Worm (Caenorhabditis elegans) whole organism, L1 larva: Measurements from ENCODE around the gene pycr-4.
A peak's percentile ranks its signal among the peaks of the same experiment; 100 is the strongest.

ENCODE experiments used
- C16A3.4 ChIP-seq: fragments of 150-350 bp; optimal IDR thresholded peaks from 2 replicates; lab custom pipeline; 2014; ENCODE audit warnings: missing biosample characterization, missing genetic modification characterization
- Y116A8C.19 ChIP-seq: sonication (generic microtip); optimal IDR thresholded peaks from 2 replicates; lab custom pipeline; 2016; ENCODE audit warnings: missing compliant biosample characterization, missing genetic modification characterization, borderline replicate concordance
- aha-1 ChIP-seq: fragments of 150-350 bp; optimal IDR thresholded peaks from 2 replicates; lab custom pipeline; 2014; ENCODE audit warnings: missing biosample characterization, missing genetic modification characterization
- alr-1 ChIP-seq: fragments of 200-800 bp; sonication (Bioruptor generic); optimal IDR thresholded peaks from 2 replicates; lab custom pipeline; 2018; ENCODE audit warnings: borderline replicate concordance, mild to moderate bottlenecking, missing genetic modification characterization, missing compliant biosample characterization
- aly-2 ChIP-seq: fragments of 150-350 bp; optimal IDR thresholded peaks from 2 replicates; lab custom pipeline; 2014; ENCODE audit warnings: missing biosample characterization, missing genetic modification characterization
- ama-1 ChIP-seq: fragments of 150-350 bp; optimal IDR thresholded peaks from 2 replicates; lab custom pipeline; 2014
- blmp-1 ChIP-seq: fragments of 150-350 bp; optimal IDR thresholded peaks from 2 replicates; lab custom pipeline; 2014; ENCODE audit warnings: missing biosample characterization, missing genetic modification characterization
- ceh-82 ChIP-seq, 3 experiments: fragments of 150-350 bp in 1 of 3; sonication (generic microtip) in 2 of 3; optimal IDR thresholded peaks; 2 replicates each; lab custom pipeline; 2014 to 2017; ENCODE audit warnings: missing biosample characterization in 3 of 3, missing genetic modification characterization in 3 of 3
- ceh-88 ChIP-seq: fragments of 200-800 bp; sonication (Bioruptor generic); IDR thresholded peaks from 2 replicates; pipeline ENCODE4 v1.3.6; 2022; ENCODE audit warnings: missing genetic modification characterization, missing compliant biosample characterization
- ceh-90 ChIP-seq: sonication (generic microtip); optimal IDR thresholded peaks from 2 replicates; lab custom pipeline; 2016; ENCODE audit warnings: missing genetic modification characterization, missing compliant biosample characterization
- ces-1 ChIP-seq: fragments of 150-350 bp; optimal IDR thresholded peaks from 2 replicates; lab custom pipeline; 2014; ENCODE audit warnings: missing biosample characterization, missing genetic modification reagents, missing genetic modification characterization
- dpl-1 ChIP-seq, 3 experiments: fragments of 150-350 bp in 2 of 3; sonication (generic microtip) in 1 of 3; optimal IDR thresholded peaks; 2 replicates each; lab custom pipeline; 2014 to 2017; ENCODE audit warnings: missing biosample characterization in 3 of 3, missing genetic modification characterization in 3 of 3, missing genetic modification reagents in 3 of 3
- dsc-1 ChIP-seq: sonication (generic microtip); optimal IDR thresholded peaks from 2 replicates; lab custom pipeline; 2016; ENCODE audit warnings: mild to moderate bottlenecking, missing genetic modification characterization, missing compliant biosample characterization
- efl-3 ChIP-seq: fragments of 200-800 bp; sonication (Bioruptor generic); optimal IDR thresholded peaks from 2 replicates; lab custom pipeline; 2018; ENCODE audit warnings: mild to moderate bottlenecking, missing genetic modification characterization, missing compliant biosample characterization
- egl-27 ChIP-seq, 2 experiments: fragments of 150-350 bp in 1 of 2; sonication (generic microtip); optimal IDR thresholded peaks; 3 replicates each; lab custom pipeline; 2017 to 2018; ENCODE audit warnings: missing biosample characterization in 2 of 2, missing genetic modification characterization in 2 of 2, missing genetic modification reagents in 2 of 2
- elt-3 ChIP-seq, 6 experiments: fragments of 150-350 bp in 1 of 6; sonication (generic microtip); optimal IDR thresholded peaks; 2 replicates each; lab custom pipeline; 2017 to 2018; ENCODE audit warnings: missing biosample characterization in 6 of 6, missing genetic modification characterization in 6 of 6, inconsistent platforms in 1 of 6
- ets-5 ChIP-seq: fragments of 200-800 bp; sonication (Bioruptor generic); IDR thresholded peaks from 2 replicates; pipeline ENCODE4 v1.3.6; 2022; ENCODE audit warnings: missing genetic modification characterization, missing compliant biosample characterization
- fkh-4 ChIP-seq: sonication (generic microtip); optimal IDR thresholded peaks from 2 replicates; lab custom pipeline; 2016; ENCODE audit warnings: missing compliant biosample characterization, missing genetic modification characterization, borderline replicate concordance
- fkh-8 ChIP-seq: sonication (generic microtip); optimal IDR thresholded peaks from 2 replicates; lab custom pipeline; 2016; ENCODE audit warnings: mild to moderate bottlenecking, missing genetic modification characterization, missing compliant biosample characterization
- grh-1 ChIP-seq: fragments of 200-800 bp; sonication (Bioruptor generic); IDR thresholded peaks from 2 replicates; pipeline ENCODE4 v1.3.6; 2022; ENCODE audit warnings: missing genetic modification reagents, missing genetic modification characterization, missing compliant biosample characterization
- hlh-4 ChIP-seq: sonication (generic microtip); optimal IDR thresholded peaks from 2 replicates; lab custom pipeline; 2016; ENCODE audit warnings: mild to moderate bottlenecking, missing genetic modification characterization, missing compliant biosample characterization
- hpl-2 ChIP-seq: fragments of 150-350 bp; optimal IDR thresholded peaks from 2 replicates; lab custom pipeline; 2014; ENCODE audit warnings: missing biosample characterization, missing genetic modification reagents, missing genetic modification characterization
- irx-1 ChIP-seq: sonication (generic microtip); optimal IDR thresholded peaks from 2 replicates; lab custom pipeline; 2016; ENCODE audit warnings: missing genetic modification characterization, missing compliant biosample characterization
- jun-1 ChIP-seq: fragments of 150-350 bp; optimal IDR thresholded peaks from 2 replicates; lab custom pipeline; 2014; ENCODE audit warnings: missing biosample characterization, missing genetic modification reagents, missing genetic modification characterization
- lin-13 ChIP-seq: fragments of 150-350 bp; optimal IDR thresholded peaks from 2 replicates; lab custom pipeline; 2014; ENCODE audit warnings: missing biosample characterization, missing genetic modification reagents, missing genetic modification characterization
- lin-35 ChIP-seq, 2 experiments: fragments of 150-350 bp; optimal IDR thresholded peaks; 2 replicates each; lab custom pipeline; 2014; ENCODE audit warnings: missing biosample characterization in 2 of 2, missing genetic modification characterization in 2 of 2, missing genetic modification reagents in 2 of 2
- lin-39 ChIP-seq: fragments of 150-350 bp; optimal IDR thresholded peaks from 2 replicates; lab custom pipeline; 2014; ENCODE audit warnings: missing biosample characterization, missing genetic modification reagents, missing genetic modification characterization
- lsy-2 ChIP-seq, 2 experiments: fragments of 150-350 bp; optimal IDR thresholded peaks; 2 replicates each; lab custom pipeline; 2014; ENCODE audit warnings: missing biosample characterization in 2 of 2, missing genetic modification characterization in 2 of 2
- mab-9 ChIP-seq: fragments of 200-800 bp; sonication (Bioruptor generic); IDR thresholded peaks from 2 replicates; pipeline ENCODE4 v1.3.6; 2022; ENCODE audit warnings: missing genetic modification reagents, missing genetic modification characterization, missing compliant biosample characterization
- mef-2 ChIP-seq: fragments of 150-350 bp; optimal IDR thresholded peaks from 2 replicates; lab custom pipeline; 2014; ENCODE audit warnings: missing biosample characterization, missing genetic modification characterization
- mep-1 ChIP-seq: fragments of 150-350 bp; optimal IDR thresholded peaks from 2 replicates; lab custom pipeline; 2014; ENCODE audit warnings: missing biosample characterization, missing genetic modification characterization
- nhr-12 ChIP-seq: sonication (generic microtip); optimal IDR thresholded peaks from 2 replicates; lab custom pipeline; 2017; ENCODE audit warnings: missing biosample characterization, missing genetic modification characterization
- nhr-19 ChIP-seq: fragments of 200-800 bp; sonication (Bioruptor generic); conservative IDR thresholded peaks from 2 replicates; pipeline ENCODE4 v1.3.6; 2022; ENCODE audit warnings: missing genetic modification characterization, missing compliant biosample characterization
- nhr-20 ChIP-seq: sonication (generic microtip); optimal IDR thresholded peaks from 2 replicates; lab custom pipeline; 2016; ENCODE audit warnings: mild to moderate bottlenecking, missing genetic modification characterization, missing compliant biosample characterization
- nhr-237 ChIP-seq: fragments of 150-350 bp; optimal IDR thresholded peaks from 2 replicates; lab custom pipeline; 2014; ENCODE audit warnings: missing biosample characterization, missing genetic modification characterization
- nhr-28 ChIP-seq: fragments of 150-350 bp; optimal IDR thresholded peaks from 2 replicates; lab custom pipeline; 2014; ENCODE audit warnings: missing biosample characterization, missing genetic modification characterization
- nhr-47 ChIP-seq: sonication (generic microtip); optimal IDR thresholded peaks from 2 replicates; lab custom pipeline; 2016; ENCODE audit warnings: mild to moderate bottlenecking, missing genetic modification characterization, moderate library complexity, missing compliant biosample characterization
- nhr-71 ChIP-seq: sonication (generic microtip); optimal IDR thresholded peaks from 2 replicates; lab custom pipeline; 2016; ENCODE audit warnings: mild to moderate bottlenecking, missing genetic modification characterization, moderate library complexity, missing compliant biosample characterization
- nhr-85 ChIP-seq: sonication (generic microtip); peaks from one replicate; lab custom pipeline; 2016; ENCODE audit warnings: missing genetic modification characterization, inconsistent platforms, missing compliant biosample characterization
- nhr-90 ChIP-seq: sonication (generic microtip); optimal IDR thresholded peaks from 2 replicates; lab custom pipeline; 2016; ENCODE audit warnings: mild to moderate bottlenecking, missing genetic modification characterization, missing compliant biosample characterization; ENCODE audit not compliant: poor library complexity
- pag-3 ChIP-seq: sonication (generic microtip); optimal IDR thresholded peaks from 2 replicates; lab custom pipeline; 2017; ENCODE audit warnings: missing genetic modification characterization, mild to moderate bottlenecking, missing compliant biosample characterization, antibody characterized with exemption, borderline replicate concordance; ENCODE audit not compliant: insufficient read depth
- pqm-1 ChIP-seq: sonication (generic microtip); optimal IDR thresholded peaks from 3 replicates; lab custom pipeline; 2017; ENCODE audit warnings: missing biosample characterization, missing genetic modification characterization
- skn-1 ChIP-seq: fragments of 150-350 bp; optimal IDR thresholded peaks from 2 replicates; lab custom pipeline; 2014; ENCODE audit warnings: missing biosample characterization, missing genetic modification characterization
- snpc-4 ChIP-seq: fragments of 150-350 bp; optimal IDR thresholded peaks from 2 replicates; lab custom pipeline; 2014; ENCODE audit warnings: missing biosample characterization, missing genetic modification characterization
- sox-4 ChIP-seq: sonication (generic microtip); optimal IDR thresholded peaks from 2 replicates; lab custom pipeline; 2016; ENCODE audit warnings: missing genetic modification characterization, missing compliant biosample characterization
- sup-37 ChIP-seq: fragments of 200-800 bp; sonication (Bioruptor generic); optimal IDR thresholded peaks from 2 replicates; lab custom pipeline; 2018; ENCODE audit warnings: mild to moderate bottlenecking, missing genetic modification characterization, missing compliant biosample characterization
- tlp-1 ChIP-seq: fragments of 150-350 bp; optimal IDR thresholded peaks from 2 replicates; lab custom pipeline; 2014; ENCODE audit warnings: missing biosample characterization, missing genetic modification characterization
- unc-30 ChIP-seq: sonication (generic microtip); optimal IDR thresholded peaks from 2 replicates; lab custom pipeline; 2017; ENCODE audit warnings: missing biosample characterization, missing genetic modification characterization
- unc-98 ChIP-seq: fragments of 200-800 bp; sonication (Bioruptor generic); IDR thresholded peaks from 2 replicates; pipeline ENCODE4 v1.3.6; 2022; ENCODE audit warnings: missing genetic modification characterization, missing compliant biosample characterization
- ztf-11 ChIP-seq, 2 experiments: sonication (generic microtip); optimal IDR thresholded peaks; 2 replicates each; lab custom pipeline; 2016 to 2017; ENCODE audit warnings: missing genetic modification characterization in 2 of 2, missing biosample characterization in 1 of 2, missing compliant biosample characterization in 1 of 2

The pycr-4 gene

ce11 chrIV:7507841-7508509 is 30.9 kb upstream of the pycr-4 start, which contains the start of the genes vdac-1 and R05G6.5 (continued):
- TF ChIP-seq egl-27 (tag; optimal IDR thresholded peaks at IDR 0.05; lab: Kevin White, UChicago) (peak in 1 of 2 experiments; percentile 33), skn-1 (peak; percentile 63), lin-35 (GFP tag; optimal IDR thresholded peaks at IDR 0.05; lab: Kevin White, UChicago) (peak; percentile 94 to 97), nhr-90 (tag; lab: Kevin White, UChicago) (peak; percentile 80), mab-9 (GFP tag; lab: Robert Waterston, UW) (0 out of 2 replicates have a peak, but pooled peaks have one; percentile 17), nhr-20 (tag; lab: Kevin White, UChicago) (peak; percentile 92), blmp-1 (tag; lab: Kevin White, UChicago) (peak; percentile 79), jun-1 (tag; lab: Kevin White, UChicago) (peak; percentile 58), nhr-85 (tag; lab: Kevin White, UChicago) (peak; percentile 83), dpl-1 (GFP tag; optimal IDR thresholded peaks at IDR 0.05; lab: Kevin White, UChicago) (peak; percentile 89 to 92 (median 92)), unc-98 (GFP tag; lab: Robert Waterston, UW) (no peak), pag-3 (tag; lab: Kevin White, UChicago) (no peak), dsc-1 (peak; percentile 57), ztf-11 (tag; optimal IDR thresholded peaks at IDR 0.05; lab: Kevin White, UChicago) (no peak), nhr-19 (GFP tag; lab: Robert Waterston, UW) (peak; percentile 87), nhr-237 (tag; lab: Kevin White, UChicago) (peak; percentile 73), ceh-88 (GFP tag; lab: Robert Waterston, UW) (peak; percentile 49; the same call in 1 of the 2 replicates), ceh-82 (tag; optimal IDR thresholded peaks at IDR 0.05; lab: Kevin White, UChicago) (peak; percentile 42 to 93 (median 70)), nhr-28 (tag; lab: Kevin White, UChicago) (no peak), grh-1 (GFP tag; lab: Robert Waterston, UW) (peak; percentile 77), Y116A8C.19 (tag; lab: Kevin White, UChicago) (no peak), efl-3 (GFP tag; lab: Kevin White, UChicago) (no peak), fkh-8 (tag; lab: Kevin White, UChicago) (peak; percentile 81), elt-3 (tag; optimal IDR thresholded peaks at IDR 0.05; lab: Kevin White, UChicago) (peak in 4 of 6 experiments; percentile 30 to 78 (median 46)), ama-1 (lab: Kevin White, UChicago) (no peak), hpl-2 (no peak), nhr-12 (tag; lab: Kevin White, UChicago) (no peak), aly-2 (tag; lab: Kevin White, UChicago) (no peak), sup-37 (GFP tag; lab: Kevin White, UChicago) (peak; percentile 25), alr-1 (tag; lab: Kevin White, UChicago) (no peak), nhr-71 (tag; lab: Kevin White, UChicago) (peak; percentile 95), nhr-47 (tag; lab: Kevin White, UChicago) (peak; percentile 83), ces-1 (no peak), lsy-2 (tag; optimal IDR thresholded peaks at IDR 0.05; lab: Kevin White, UChicago) (peak; percentile 77 to 90), C16A3.4 (tag; lab: Kevin White, UChicago) (peak; percentile 90), pqm-1 (tag; lab: Kevin White, UChicago) (peak; percentile 67), unc-30 (tag; lab: Kevin White, UChicago) (no peak), aha-1 (tag; lab: Kevin White, UChicago) (no peak), snpc-4 (tag; lab: Kevin White, UChicago) (peak; percentile 11), lin-13 (GFP tag; lab: Kevin White, UChicago) (peak; percentile 82), irx-1 (tag; lab: Kevin White, UChicago) (no peak), lin-39 (tag; lab: Kevin White, UChicago) (no peak), sox-4 (tag; lab: Kevin White, UChicago) (no peak), ets-5 (no peak), mep-1 (tag; lab: Kevin White, UChicago) (peak; percentile 54), tlp-1 (tag; lab: Kevin White, UChicago) (no peak), hlh-4 (tag; lab: Kevin White, UChicago) (no peak), fkh-4 (tag; lab: Kevin White, UChicago) (no peak), mef-2 (tag; lab: Kevin White, UChicago) (peak; percentile 30), ceh-90 (tag; lab: Kevin White, UChicago) (no peak)
